Worm (Caenorhabditis elegans) whole organism, L4 larva: ENCODE measurements around the gene F56B3.2.

ENCODE experiments used
- F10B5.3 ChIP-seq: sonication (generic microtip); optimal IDR thresholded peaks from 2 replicates; lab custom pipeline; 2016; ENCODE audit warnings: mild to moderate bottlenecking, missing genetic modification characterization, missing compliant biosample characterization
- F26F4.8 ChIP-seq: fragments of 200-800 bp; sonication (Bioruptor generic); conservative IDR thresholded peaks from 2 replicates; pipeline ENCODE4 v1.3.6; 2022; ENCODE audit warnings: missing genetic modification characterization, missing compliant biosample characterization
- Y5F2A.4 ChIP-seq: fragments of 200-800 bp; sonication (Bioruptor generic); optimal IDR thresholded peaks from 2 replicates; lab custom pipeline; 2018; ENCODE audit warnings: mild to moderate bottlenecking, missing genetic modification characterization, missing compliant biosample characterization
- Y75B8A.6 ChIP-seq: fragments of 200-800 bp; sonication (Bioruptor generic); IDR thresholded peaks from 2 replicates; pipeline ENCODE4 v1.3.6; 2022; ENCODE audit warnings: missing genetic modification reagents, missing genetic modification characterization, missing compliant biosample characterization
- ZK337.2 ChIP-seq: fragments of 200-800 bp; sonication (Bioruptor generic); IDR thresholded peaks from 2 replicates; pipeline ENCODE4 v1.3.6; 2022; ENCODE audit warnings: missing genetic modification reagents, missing genetic modification characterization, missing compliant biosample characterization
- ZK546.5 ChIP-seq, 2 experiments: sonication (generic microtip); optimal IDR thresholded peaks; 2 replicates each; lab custom pipeline; 2017; ENCODE audit warnings: missing biosample characterization in 2 of 2, missing genetic modification characterization in 2 of 2
- aha-1 ChIP-seq: fragments of 150-350 bp; peaks from one replicate; lab custom pipeline; 2014; ENCODE audit warnings: missing biosample characterization, missing genetic modification characterization
- ceh-28 ChIP-seq: fragments of 150-350 bp; optimal IDR thresholded peaks from 2 replicates; lab custom pipeline; 2014; ENCODE audit warnings: missing biosample characterization, missing genetic modification reagents, missing genetic modification characterization
- ceh-44 ChIP-seq: fragments of 200-800 bp; sonication (Bioruptor generic); IDR thresholded peaks from 2 replicates; pipeline ENCODE4 v1.3.6; 2022; ENCODE audit warnings: missing genetic modification reagents, missing genetic modification characterization, missing compliant biosample characterization
- ceh-62 ChIP-seq: sonication (generic microtip); optimal IDR thresholded peaks from 2 replicates; lab custom pipeline; 2017; ENCODE audit warnings: missing biosample characterization, missing genetic modification characterization
- dmd-8 ChIP-seq: fragments of 200-800 bp; sonication (Bioruptor generic); IDR thresholded peaks from 2 replicates; pipeline ENCODE4 v1.3.6; 2022; ENCODE audit warnings: missing genetic modification characterization, missing compliant biosample characterization
- dmd-9 ChIP-seq: fragments of 200-800 bp; sonication (Bioruptor generic); IDR thresholded peaks from 2 replicates; pipeline ENCODE4 v1.3.6; 2022; ENCODE audit warnings: missing genetic modification reagents, missing genetic modification characterization, missing compliant biosample characterization
- fkh-10 ChIP-seq: fragments of 150-350 bp; optimal IDR thresholded peaks from 2 replicates; lab custom pipeline; 2014; ENCODE audit warnings: missing biosample characterization, missing genetic modification reagents, missing genetic modification characterization
- fos-1 ChIP-seq: fragments of 150-350 bp; optimal IDR thresholded peaks from 2 replicates; lab custom pipeline; 2014; ENCODE audit warnings: missing biosample characterization, missing genetic modification characterization
- hlh-11 ChIP-seq: fragments of 200-800 bp; sonication (Bioruptor generic); optimal IDR thresholded peaks from 2 replicates; lab custom pipeline; 2018; ENCODE audit warnings: mild to moderate bottlenecking, missing genetic modification characterization, missing compliant biosample characterization
- hmg-1.1 ChIP-seq: fragments of 200-800 bp; sonication (Bioruptor generic); IDR thresholded peaks from 2 replicates; pipeline ENCODE4 v1.3.6; 2022; ENCODE audit warnings: missing genetic modification reagents, missing genetic modification characterization, missing compliant biosample characterization
- jun-1 ChIP-seq: fragments of 150-350 bp; optimal IDR thresholded peaks from 2 replicates; lab custom pipeline; 2014; ENCODE audit warnings: missing biosample characterization, missing genetic modification reagents, missing genetic modification characterization
- lin-13 ChIP-seq: fragments of 150-350 bp; optimal IDR thresholded peaks from 2 replicates; lab custom pipeline; 2014; ENCODE audit warnings: missing biosample characterization, missing genetic modification reagents, missing genetic modification characterization
- lin-38 ChIP-seq: fragments of 200-800 bp; sonication (Bioruptor generic); IDR thresholded peaks from 2 replicates; pipeline ENCODE4 v1.3.6; 2022; ENCODE audit warnings: missing genetic modification reagents, missing genetic modification characterization, missing compliant biosample characterization
- mdl-1 ChIP-seq, 2 experiments: fragments of 150-350 bp in 1 of 2; sonication (generic microtip) in 1 of 2; optimal IDR thresholded peaks; 2 replicates each; lab custom pipeline; 2014 to 2017; ENCODE audit warnings: missing biosample characterization in 2 of 2, missing genetic modification characterization in 2 of 2
- nhr-10 ChIP-seq: fragments of 150-350 bp; optimal IDR thresholded peaks from 2 replicates; lab custom pipeline; 2014; ENCODE audit warnings: missing biosample characterization, missing genetic modification characterization
- nhr-102 ChIP-seq: sonication (generic microtip); optimal IDR thresholded peaks from 2 replicates; lab custom pipeline; 2016; ENCODE audit warnings: mild to moderate bottlenecking, missing genetic modification characterization, moderate library complexity, missing compliant biosample characterization
- nhr-25 ChIP-seq: sonication (generic microtip); optimal IDR thresholded peaks from 2 replicates; lab custom pipeline; 2017; ENCODE audit warnings: missing genetic modification characterization, mild to moderate bottlenecking, missing compliant biosample characterization, antibody characterized with exemption, moderate library complexity, borderline replicate concordance; ENCODE audit not compliant: insufficient read depth
- nhr-28 ChIP-seq: fragments of 150-350 bp; optimal IDR thresholded peaks from 2 replicates; lab custom pipeline; 2014; ENCODE audit warnings: missing biosample characterization, missing genetic modification characterization
- nhr-41 ChIP-seq: fragments of 200-800 bp; sonication (Bioruptor generic); IDR thresholded peaks from 2 replicates; pipeline ENCODE4 v1.3.6; 2022; ENCODE audit warnings: missing genetic modification reagents, missing genetic modification characterization, missing compliant biosample characterization
- nhr-6 ChIP-seq: fragments of 150-350 bp; optimal IDR thresholded peaks from 2 replicates; lab custom pipeline; 2014; ENCODE audit warnings: missing biosample characterization, missing genetic modification characterization
- php-3 ChIP-seq: fragments of 200-800 bp; sonication (Bioruptor generic); IDR thresholded peaks from 2 replicates; pipeline ENCODE4 v1.3.6; 2022; ENCODE audit warnings: missing genetic modification reagents, missing genetic modification characterization, missing compliant biosample characterization
- saeg-2 ChIP-seq: fragments of 200-800 bp; sonication (Bioruptor generic); IDR thresholded peaks from 2 replicates; pipeline ENCODE4 v1.3.6; 2022; ENCODE audit warnings: missing genetic modification reagents, missing genetic modification characterization, missing compliant biosample characterization
- skn-1 ChIP-seq: fragments of 150-350 bp; optimal IDR thresholded peaks from 2 replicates; lab custom pipeline; 2014; ENCODE audit warnings: missing biosample characterization, missing genetic modification characterization
- tag-97 ChIP-seq: fragments of 200-800 bp; sonication (Bioruptor generic); IDR thresholded peaks from 2 replicates; pipeline ENCODE4 v1.3.6; 2022; ENCODE audit warnings: missing genetic modification characterization, missing compliant biosample characterization
- tra-1 ChIP-seq: fragments of 200-800 bp; sonication (Bioruptor generic); IDR thresholded peaks from 2 replicates; pipeline ENCODE4 v1.3.6; 2022; ENCODE audit warnings: missing genetic modification reagents, missing genetic modification characterization, missing compliant biosample characterization
- unc-130 ChIP-seq: sonication (generic microtip); optimal IDR thresholded peaks from 2 replicates; lab custom pipeline; 2016; ENCODE audit warnings: missing genetic modification reagents, missing genetic modification characterization, missing compliant biosample characterization
- unc-39 ChIP-seq: sonication (generic microtip); optimal IDR thresholded peaks from 2 replicates; lab custom pipeline; 2017; ENCODE audit warnings: missing biosample characterization, missing genetic modification characterization
- unc-62 ChIP-seq, 3 experiments: fragments of 150-350 bp in 1 of 3; sonication (generic microtip); optimal IDR thresholded peaks in 2 of 3; peaks in 1 of 3; 1 replicate in 1 of 3; 2 replicates in 2 of 3; lab custom pipeline; 2014 to 2017; ENCODE audit warnings: missing biosample characterization in 3 of 3, missing genetic modification characterization in 3 of 3, missing genetic modification reagents in 3 of 3, missing genotype in 1 of 3
- zfp-2 ChIP-seq: sonication (generic microtip); optimal IDR thresholded peaks from 2 replicates; lab custom pipeline; 2016; ENCODE audit warnings: mild to moderate bottlenecking, missing genetic modification characterization, missing compliant biosample characterization
- zfp-3 ChIP-seq: fragments of 200-800 bp; sonication (Bioruptor generic); conservative IDR thresholded peaks from 2 replicates; pipeline ENCODE4 v1.3.6; 2022; ENCODE audit warnings: missing genetic modification reagents, missing genetic modification characterization, missing compliant biosample characterization
- zip-11 ChIP-seq: fragments of 200-800 bp; sonication (Bioruptor generic); IDR thresholded peaks from 2 replicates; pipeline ENCODE4 v1.3.6; 2022; ENCODE audit warnings: missing genetic modification characterization, missing compliant biosample characterization

F56B3.2 gene

DNA sequence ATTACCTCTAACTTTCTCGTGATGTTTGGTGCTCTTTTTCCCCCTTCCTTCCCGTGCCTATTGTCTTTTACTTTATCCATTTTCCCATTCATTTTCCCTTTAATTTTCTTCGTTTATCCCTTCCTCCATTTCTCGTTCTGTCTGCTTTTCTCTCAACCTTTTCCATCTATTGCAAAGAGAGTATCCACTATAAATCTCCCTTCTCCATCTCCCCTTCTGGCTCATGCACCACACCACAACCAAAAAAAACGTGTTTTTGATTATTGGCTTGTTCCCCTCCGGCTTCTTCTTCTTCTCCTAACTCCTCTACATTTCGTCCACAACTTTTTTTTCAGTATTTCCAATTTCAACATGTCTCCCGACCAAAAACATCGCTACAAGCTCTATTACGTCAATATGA is 8.1 kb downstream of the F56B3.2 start, which contains the start of gene gst-40:
TSS of gene gst-40 (plus strand) at position 236 of the 400 bp plus-strand sequence.
- TF ChIP-seq lin-38 (GFP tag; lab: Robert Waterston, UW) (no peak), nhr-25 (tag; lab: Kevin White, UChicago) (no peak), fos-1 (tag; lab: Kevin White, UChicago) (no peak), Y5F2A.4 (GFP tag; lab: Kevin White, UChicago) (no peak), hmg-1.1 (GFP tag; lab: Robert Waterston, UW) (0 out of 2 replicates have a peak, but pooled peaks have one; percentile 26), F10B5.3 (no peak), Y75B8A.6 (GFP tag; lab: Robert Waterston, UW) (no peak), dmd-9 (no peak), tag-97 (GFP tag; lab: Robert Waterston, UW) (no peak), F26F4.8 (GFP tag; lab: Robert Waterston, UW) (no peak), jun-1 (no peak), tra-1 (GFP tag; lab: Robert Waterston, UW) (no peak), aha-1 (tag; lab: Kevin White, UChicago) (peak; percentile 63), nhr-41 (GFP tag; lab: Robert Waterston, UW) (no peak)

DNA sequence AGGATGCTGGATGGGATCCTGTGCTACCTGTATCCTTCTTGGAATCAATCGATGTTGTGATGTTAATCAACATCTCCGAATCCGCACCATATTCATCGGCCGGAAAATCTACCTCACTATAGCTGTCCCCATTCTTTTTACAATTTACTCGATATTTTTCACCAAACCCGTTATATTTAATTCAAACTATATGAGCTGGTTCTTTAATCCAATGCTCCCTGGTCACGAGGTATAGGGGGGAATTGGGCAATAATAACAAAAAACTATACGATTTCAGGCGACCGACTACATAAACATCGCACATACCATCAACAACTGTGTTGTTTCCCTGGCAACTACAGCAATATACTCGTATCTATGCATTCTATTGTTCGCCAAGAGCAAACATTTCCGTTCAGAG is 10.8 kb downstream of the F56B3.2 start:
- TF ChIP-seq aha-1 (tag; lab: Kevin White, UChicago) (peak; percentile 63), nhr-102 (tag; lab: Kevin White, UChicago) (no peak), zfp-2 (no peak), nhr-28 (tag; lab: Kevin White, UChicago) (no peak), unc-62 (GFP tag; optimal IDR thresholded peaks at IDR 0.05 in 1 of 2; lab: Kevin White, UChicago) (peak in 1 of 2 experiments; percentile 47), unc-62 (tag; optimal IDR thresholded peaks at IDR 0.05; lab: Kevin White, UChicago) (no peak), zfp-3 (no peak)

DNA sequence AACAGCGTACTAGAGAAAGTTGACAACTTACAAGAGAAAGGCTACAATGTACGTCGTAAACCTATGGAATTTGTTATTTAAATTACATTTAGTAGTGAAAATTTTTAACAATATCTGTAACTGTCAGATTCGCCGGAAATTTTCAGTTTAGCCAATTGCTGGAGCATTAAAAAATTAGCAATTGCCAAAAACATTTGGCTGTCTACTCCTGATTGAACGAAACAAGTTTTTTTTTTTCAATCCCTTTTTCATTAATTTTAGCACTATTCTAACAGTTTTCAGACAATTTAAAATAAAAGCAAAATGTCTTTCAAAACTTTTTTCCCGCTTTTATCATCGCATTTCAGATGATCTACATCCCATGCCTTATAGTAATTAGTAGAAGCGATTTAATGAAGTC is 11.4 kb downstream of the F56B3.2 start:
- no peak for TF ChIP-seq hlh-11 (tag; lab: Kevin White, UChicago)
- no peak for TF ChIP-seq saeg-2 (GFP tag; lab: Robert Waterston, UW)
- TF ChIP-seq zip-11 (GFP tag; lab: Robert Waterston, UW) = no peak
- TF ChIP-seq aha-1 (tag; lab: Kevin White, UChicago) = peak; percentile 38
- no peak for TF ChIP-seq ceh-44 (GFP tag; lab: Robert Waterston, UW)
- no peak for TF ChIP-seq nhr-10 (tag; lab: Kevin White, UChicago)
- no peak for TF ChIP-seq fkh-10 (GFP tag; lab: Kevin White, UChicago)
- peak in 1 of 2 experiments; percentile 94 for TF ChIP-seq unc-62 (GFP tag; optimal IDR thresholded peaks at IDR 0.05 in 1 of 2; lab: Kevin White, UChicago)
- TF ChIP-seq unc-62 (tag; optimal IDR thresholded peaks at IDR 0.05; lab: Kevin White, UChicago) = no peak
- TF ChIP-seq mdl-1 (tag; optimal IDR thresholded peaks at IDR 0.05; lab: Kevin White, UChicago) = no peak
- no peak for TF ChIP-seq tag-97 (GFP tag; lab: Robert Waterston, UW)

DNA sequence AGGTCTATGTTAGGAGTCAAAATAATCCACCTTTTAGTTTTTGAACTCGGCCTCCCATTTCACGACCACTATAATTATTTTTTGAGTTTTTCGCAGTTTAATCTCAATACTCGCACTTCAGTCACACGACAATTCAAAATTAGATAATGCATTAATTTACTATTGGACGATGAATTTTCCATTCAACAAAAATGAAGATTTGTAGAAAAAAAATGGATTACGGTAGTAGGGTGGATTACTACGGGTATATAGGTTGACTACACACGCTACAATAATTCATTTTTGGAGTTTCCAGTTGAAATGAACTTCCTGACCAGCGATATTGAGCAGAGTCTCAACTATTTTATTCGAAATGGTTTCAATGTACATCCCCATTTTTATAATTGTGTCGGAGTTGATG is 12.0 kb downstream of the F56B3.2 start, which contains the start of gene srt-23:
TSS of gene srt-23 (plus strand) at position 301 of the 400 bp plus-strand sequence.
- TF ChIP-seq unc-39 (tag; lab: Kevin White, UChicago) = no peak
- no peak for TF ChIP-seq dmd-8 (GFP tag; lab: Robert Waterston, UW)
- no peak for TF ChIP-seq ZK546.5 (tag; optimal IDR thresholded peaks at IDR 0.05; lab: Kevin White, UChicago)
- no peak for TF ChIP-seq skn-1 (tag; lab: Kevin White, UChicago)
- TF ChIP-seq ceh-28 (tag; lab: Kevin White, UChicago) = no peak
- no peak for TF ChIP-seq php-3
- TF ChIP-seq tra-1 (GFP tag; lab: Robert Waterston, UW) = no peak
- no peak for TF ChIP-seq ZK337.2
- no peak for TF ChIP-seq ceh-44 (GFP tag; lab: Robert Waterston, UW)
- TF ChIP-seq unc-130 = no peak
- no peak for TF ChIP-seq ceh-62 (tag; lab: Kevin White, UChicago)
- no peak for TF ChIP-seq nhr-6 (tag; lab: Kevin White, UChicago)
- TF ChIP-seq lin-13 (GFP tag; lab: Kevin White, UChicago) = no peak
- TF ChIP-seq, all 104 proteins: peak for 0
